Fruit fly (Drosophila melanogaster) whole organism, embryonic: ENCODE data around the gene scpr-C.

ENCODE experiments used
- Ada2b ChIP-seq: fragments of 200-800 bp; sonication (Bioruptor generic); IDR thresholded peaks from 2 replicates; pipeline ENCODE4 v1.3.6; 2022; ENCODE audit warnings: missing biosample characterization, missing genetic modification characterization
- Bgb ChIP-seq: fragments of 200-800 bp; sonication (Bioruptor generic); IDR thresholded peaks from 2 replicates; pipeline ENCODE4 v1.3.6; 2022; ENCODE audit warnings: missing biosample characterization, missing genetic modification characterization; ENCODE audit not compliant: partially characterized antibody
- CG10565 ChIP-seq: fragments of 200-800 bp; sonication (Bioruptor generic); optimal IDR thresholded peaks from 3 replicates; lab custom pipeline; 2016; ENCODE audit warnings: missing biosample characterization, mild to moderate bottlenecking, missing genetic modification characterization
- CG11398 ChIP-seq: fragments of 200-800 bp; sonication (Bioruptor generic); optimal IDR thresholded peaks from 2 replicates; lab custom pipeline; 2016; ENCODE audit warnings: missing biosample characterization, missing genetic modification characterization
- CG11504 ChIP-seq: fragments of 200-800 bp; sonication (Bioruptor generic); optimal IDR thresholded peaks from 3 replicates; lab custom pipeline; 2019; ENCODE audit warnings: missing biosample characterization, mild to moderate bottlenecking, missing genetic modification characterization, moderate library complexity
- CG11560 ChIP-seq: fragments of 200-800 bp; sonication (Bioruptor generic); IDR thresholded peaks from 3 replicates; pipeline ENCODE4 v1.3.6; 2022; ENCODE audit warnings: missing biosample characterization, missing genetic modification characterization
- CG12391 ChIP-seq: fragments of 200-800 bp; sonication (Bioruptor generic); optimal IDR thresholded peaks from 3 replicates; lab custom pipeline; 2018; ENCODE audit warnings: missing biosample characterization, mild to moderate bottlenecking, missing genetic modification characterization, moderate library complexity
- CG12769 ChIP-seq: fragments of 200-800 bp; sonication (Bioruptor generic); optimal IDR thresholded peaks from 2 replicates; lab custom pipeline; 2019; ENCODE audit warnings: missing biosample characterization, mild to moderate bottlenecking, missing genetic modification characterization, moderate library complexity
- CG13287 ChIP-seq: fragments of 200-800 bp; sonication (Bioruptor generic); IDR thresholded peaks from 2 replicates; pipeline ENCODE4 v1.3.6; 2022; ENCODE audit warnings: missing biosample characterization, missing genetic modification characterization; ENCODE audit not compliant: partially characterized antibody
- CG13894 ChIP-seq: fragments of 200-800 bp; sonication (Bioruptor generic); optimal IDR thresholded peaks from 3 replicates; lab custom pipeline; 2018; ENCODE audit warnings: missing biosample characterization, mild to moderate bottlenecking, missing genetic modification characterization, moderate library complexity
- CG14441 ChIP-seq: fragments of 200-800 bp; sonication (Bioruptor generic); IDR thresholded peaks from 2 replicates; pipeline ENCODE4 v1.3.6; 2022; ENCODE audit warnings: missing biosample characterization, missing genetic modification characterization
- CG15011 ChIP-seq: fragments of 200-800 bp; sonication (Bioruptor generic); optimal IDR thresholded peaks from 3 replicates; lab custom pipeline; 2018; ENCODE audit warnings: missing biosample characterization, mild to moderate bottlenecking, missing genetic modification characterization
- CG17612 ChIP-seq: fragments of 200-800 bp; sonication (Bioruptor generic); IDR thresholded peaks from 2 replicates; pipeline ENCODE4 v1.3.6; 2022; ENCODE audit warnings: missing biosample characterization, missing genetic modification characterization
- CG18599 ChIP-seq: fragments of 200-800 bp; sonication (Bioruptor generic); optimal IDR thresholded peaks from 3 replicates; lab custom pipeline; 2017; ENCODE audit warnings: missing biosample characterization, missing genetic modification characterization, mild to moderate bottlenecking, moderate library complexity, missing genetic modification reagents
- CG18619 ChIP-seq: fragments of 200-800 bp; sonication (Bioruptor generic); optimal IDR thresholded peaks from 3 replicates; lab custom pipeline; 2017; ENCODE audit warnings: missing biosample characterization, mild to moderate bottlenecking, missing genetic modification characterization
- CG33557 ChIP-seq: fragments of 200-800 bp; sonication (Bioruptor generic); optimal IDR thresholded peaks from 2 replicates; lab custom pipeline; 2019; ENCODE audit warnings: missing biosample characterization, mild to moderate bottlenecking, missing genetic modification characterization, moderate library complexity
- CG4424 ChIP-seq: fragments of 200-800 bp; sonication (Bioruptor generic); optimal IDR thresholded peaks from 3 replicates; lab custom pipeline; 2016; ENCODE audit warnings: missing biosample characterization, missing genetic modification characterization
- CG4617 ChIP-seq: fragments of 200-800 bp; sonication (Bioruptor generic); optimal IDR thresholded peaks from 3 replicates; lab custom pipeline; 2016; ENCODE audit warnings: missing biosample characterization, missing genetic modification characterization, borderline replicate concordance
- CG5245 ChIP-seq: fragments of 200-800 bp; sonication (Bioruptor generic); optimal IDR thresholded peaks from 3 replicates; lab custom pipeline; 2016; ENCODE audit warnings: missing biosample characterization, missing genetic modification characterization
- CG6854 ChIP-seq: fragments of 200-800 bp; sonication (Bioruptor generic); optimal IDR thresholded peaks from 3 replicates; lab custom pipeline; 2017; ENCODE audit warnings: missing biosample characterization, mild to moderate bottlenecking, missing genetic modification characterization
- CG7556 ChIP-seq: fragments of 200-800 bp; sonication (Bioruptor generic); optimal IDR thresholded peaks from 2 replicates; lab custom pipeline; 2017; ENCODE audit warnings: missing biosample characterization, mild to moderate bottlenecking, missing genetic modification characterization
- CG8281 ChIP-seq: fragments of 200-800 bp; sonication (Bioruptor generic); optimal IDR thresholded peaks from 2 replicates; lab custom pipeline; 2018; ENCODE audit warnings: missing biosample characterization, mild to moderate bottlenecking, missing genetic modification characterization, moderate library complexity
- CG8290 ChIP-seq, 3 experiments: fragments of 200-800 bp; sonication (Bioruptor generic); optimal IDR thresholded peaks; 2 replicates each; lab custom pipeline; 2016 to 2019; ENCODE audit warnings: missing biosample characterization in 3 of 3, missing genetic modification characterization in 3 of 3, mild to moderate bottlenecking in 2 of 3, moderate library complexity in 1 of 3
- CG8359 ChIP-seq: fragments of 200-800 bp; sonication (Bioruptor generic); optimal IDR thresholded peaks from 2 replicates; lab custom pipeline; 2017; ENCODE audit warnings: missing biosample characterization, mild to moderate bottlenecking, missing genetic modification characterization, borderline replicate concordance
- CTCF ChIP-seq: fragments of 200-800 bp; sonication (Bioruptor generic); optimal IDR thresholded peaks from 2 replicates; lab custom pipeline; 2017; ENCODE audit warnings: missing biosample characterization, mild to moderate bottlenecking, missing genetic modification characterization, moderate library complexity
- D19A ChIP-seq: fragments of 200-800 bp; optimal IDR thresholded peaks from 3 replicates; lab custom pipeline; 2019; ENCODE audit warnings: missing biosample characterization, mild to moderate bottlenecking, missing genetic modification characterization, moderate library complexity
- Deaf1 ChIP-seq: fragments of 200-800 bp; optimal IDR thresholded peaks from 3 replicates; lab custom pipeline; 2019; ENCODE audit warnings: missing biosample characterization, mild to moderate bottlenecking, missing genetic modification characterization, moderate library complexity
- Hr51 ChIP-seq, 2 experiments: fragments of 200-800 bp; sonication (Bioruptor generic); optimal IDR thresholded peaks; 2 replicates in 1 of 2; 3 replicates in 1 of 2; lab custom pipeline; 2016 to 2018; ENCODE audit warnings: missing biosample characterization in 2 of 2, missing genetic modification characterization in 2 of 2, mild to moderate bottlenecking in 1 of 2, moderate library complexity in 1 of 2
- Lhr ChIP-seq: fragments of 200-800 bp; sonication (Bioruptor generic); optimal IDR thresholded peaks from 3 replicates; lab custom pipeline; 2017; ENCODE audit warnings: mild to moderate bottlenecking, missing biosample characterization, missing genetic modification reagents, missing genetic modification characterization
- Pdp1 ChIP-seq, 2 experiments: fragments of 200-800 bp; sonication (Bioruptor generic); optimal IDR thresholded peaks; 3 replicates each; lab custom pipeline; 2016; ENCODE audit warnings: missing biosample characterization in 2 of 2, missing genetic modification characterization in 2 of 2, mild to moderate bottlenecking in 1 of 2, moderate library complexity in 1 of 2
- Stat92E ChIP-seq, 3 experiments: fragments of >200 bp in 2 of 3; fragments of 200-800 bp in 1 of 3; sonication (Bioruptor generic) in 1 of 3; optimal IDR thresholded peaks; 2 replicates each; lab custom pipeline; 2017 to 2019; ENCODE audit warnings: missing biosample characterization in 3 of 3, missing genetic modification characterization in 3 of 3, mild to moderate bottlenecking in 1 of 3, moderate library complexity in 1 of 3
- bbx ChIP-seq: fragments of 200-800 bp; sonication (Bioruptor generic); IDR thresholded peaks from 2 replicates; pipeline ENCODE4 v1.3.6; 2022; ENCODE audit warnings: missing biosample characterization, missing genetic modification characterization; ENCODE audit not compliant: partially characterized antibody
- cad ChIP-seq: fragments of >200 bp; optimal IDR thresholded peaks from 2 replicates; lab custom pipeline; 2017; ENCODE audit warnings: missing biosample characterization, missing genetic modification characterization
- crp ChIP-seq, 2 experiments: fragments of 200-800 bp; sonication (Bioruptor generic); optimal IDR thresholded peaks; 2 replicates in 1 of 2; 3 replicates in 1 of 2; lab custom pipeline; 2017; ENCODE audit warnings: missing biosample characterization in 2 of 2, missing genetic modification characterization in 2 of 2, mild to moderate bottlenecking in 1 of 2, moderate library complexity in 1 of 2
- exex ChIP-seq: fragments of 200-800 bp; sonication (Bioruptor generic); optimal IDR thresholded peaks from 4 replicates; lab custom pipeline; 2018; ENCODE audit warnings: missing biosample characterization, mild to moderate bottlenecking, missing genetic modification characterization, moderate library complexity
- gce ChIP-seq: fragments of 200-800 bp; sonication (Bioruptor generic); IDR thresholded peaks from 3 replicates; pipeline ENCODE4 v1.3.6; 2022; ENCODE audit warnings: missing biosample characterization, missing genetic modification characterization
- gfzf ChIP-seq: fragments of 200-800 bp; sonication (Bioruptor generic); optimal IDR thresholded peaks from 2 replicates; lab custom pipeline; 2016; ENCODE audit warnings: missing biosample characterization, mild to moderate bottlenecking, missing genetic modification characterization, moderate library complexity
- grn ChIP-seq: fragments of 200-800 bp; sonication (Bioruptor generic); optimal IDR thresholded peaks from 3 replicates; lab custom pipeline; 2017; ENCODE audit warnings: missing biosample characterization, missing genetic modification characterization
- ham ChIP-seq: fragments of 200-800 bp; sonication (Bioruptor generic); IDR thresholded peaks from 2 replicates; pipeline ENCODE4 v1.3.6; 2022; ENCODE audit warnings: missing biosample characterization, missing genetic modification characterization
- lilli ChIP-seq: fragments of 200-800 bp; sonication (Bioruptor generic); optimal IDR thresholded peaks from 3 replicates; lab custom pipeline; 2016; ENCODE audit warnings: missing biosample characterization, missing genetic modification characterization
- pzg ChIP-seq: fragments of 200-800 bp; sonication (Bioruptor generic); optimal IDR thresholded peaks from 3 replicates; lab custom pipeline; 2018; ENCODE audit warnings: missing biosample characterization, mild to moderate bottlenecking, missing genetic modification characterization, moderate library complexity
- sens-2 ChIP-seq: fragments of 200-800 bp; sonication (Bioruptor generic); IDR thresholded peaks from 2 replicates; pipeline ENCODE4 v1.3.6; 2022; ENCODE audit warnings: missing biosample characterization, missing genetic modification characterization
- shn ChIP-seq: fragments of 200-800 bp; sonication (Bioruptor generic); optimal IDR thresholded peaks from 3 replicates; lab custom pipeline; 2016; ENCODE audit warnings: missing biosample characterization, missing genetic modification characterization
- slou ChIP-seq: fragments of 200-800 bp; sonication (Bioruptor generic); optimal IDR thresholded peaks from 3 replicates; lab custom pipeline; 2016; ENCODE audit warnings: missing biosample characterization, missing genetic modification characterization
- sna ChIP-seq: fragments of 200-800 bp; sonication (Bioruptor generic); IDR thresholded peaks from 2 replicates; pipeline ENCODE4 v1.3.6; 2022; ENCODE audit warnings: missing biosample characterization, missing genetic modification characterization; ENCODE audit not compliant: partially characterized antibody
- usp ChIP-seq: fragments of >200 bp; optimal IDR thresholded peaks from 2 replicates; lab custom pipeline; 2017; ENCODE audit warnings: missing biosample characterization, missing genetic modification characterization
- zen ChIP-seq: fragments of 200-800 bp; sonication (Bioruptor generic); optimal IDR thresholded peaks from 3 replicates; lab custom pipeline; 2018; ENCODE audit warnings: missing biosample characterization, mild to moderate bottlenecking, missing genetic modification characterization, moderate library complexity
- zf30C ChIP-seq: fragments of 200-800 bp; sonication (Bioruptor generic); optimal IDR thresholded peaks from 3 replicates; lab custom pipeline; 2018; ENCODE audit warnings: missing biosample characterization, mild to moderate bottlenecking, missing genetic modification characterization
- zfh1 ChIP-seq: fragments of 200-800 bp; sonication (Bioruptor generic); IDR thresholded peaks from 3 replicates; pipeline ENCODE4 v1.3.6; 2022; ENCODE audit warnings: missing biosample characterization, missing genetic modification characterization
- zfh2 ChIP-seq: fragments of 200-800 bp; sonication (Bioruptor generic); optimal IDR thresholded peaks from 2 replicates; lab custom pipeline; 2016; ENCODE audit warnings: missing biosample characterization, missing genetic modification characterization

Gene scpr-C

DNA sequence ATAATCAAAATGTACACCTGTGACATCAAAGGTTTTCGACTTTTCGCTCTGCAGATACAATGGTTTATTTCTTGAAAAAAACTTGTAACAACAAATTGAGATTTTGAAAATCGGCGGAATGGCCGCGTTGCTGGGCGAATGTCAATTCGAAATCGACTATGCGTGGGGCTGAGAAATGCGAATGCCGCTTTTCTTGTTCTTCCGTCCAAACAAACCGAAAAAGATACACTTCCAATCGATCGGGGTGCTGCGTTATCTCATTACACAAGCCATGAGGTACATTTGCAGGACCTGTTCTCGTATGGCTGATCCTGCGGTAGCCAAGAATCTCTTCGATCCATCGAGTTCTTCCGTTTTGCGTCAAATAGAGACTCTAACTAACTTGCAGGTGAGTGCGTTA lies 12.3 kb downstream of the scpr-C start, which contains the start of gene CG31388 (continued):
- TF ChIP-seq bbx (peak; percentile 19; the same call in 1 of the 2 replicates), CG6854 (GFP tag; lab: Kevin White, UChicago) (no peak), exex (tag; lab: Kevin White, UChicago) (no peak), Lhr (GFP tag; lab: Kevin White, UChicago) (no peak), CG10565 (GFP tag; lab: Kevin White, UChicago) (no peak), CG17612 (GFP tag; lab: Robert Waterston, UW) (no peak), CG11398 (no peak), CG7556 (GFP tag; lab: Kevin White, UChicago) (no peak), CG13287 (peak; percentile 28; the same call in 1 of the 2 replicates), CG33557 (no peak), gce (GFP tag; lab: Robert Waterston, UW) (no peak), usp (GFP tag; lab: Kevin White, UChicago) (no peak), Deaf1 (tag; lab: Kevin White, UChicago) (no peak), CG4617 (GFP tag; lab: Kevin White, UChicago) (no peak), CG12769 (tag; lab: Kevin White, UChicago) (no peak), CG5245 (GFP tag; lab: Kevin White, UChicago) (no peak), grn (GFP tag; lab: Kevin White, UChicago) (no peak), zfh2 (GFP tag; lab: Kevin White, UChicago) (no peak), CG12391 (tag; lab: Kevin White, UChicago) (no peak), Stat92E (GFP tag; optimal IDR thresholded peaks at IDR 0.05; lab: Kevin White, UChicago) (no peak), CG14441 (GFP tag; lab: Robert Waterston, UW) (no peak), Pdp1 (GFP tag; optimal IDR thresholded peaks at IDR 0.05; lab: Kevin White, UChicago) (peak in 1 of 2 experiments; percentile 9), D19A (tag; lab: Kevin White, UChicago) (peak; percentile 98), zf30C (GFP tag; lab: Kevin White, UChicago) (no peak), CG13894 (no peak), CG15011 (GFP tag; lab: Kevin White, UChicago) (no peak), zen (tag; lab: Kevin White, UChicago) (no peak), Hr51 (GFP tag; optimal IDR thresholded peaks at IDR 0.05; lab: Kevin White, UChicago) (no peak), sens-2 (no peak), crp (GFP tag; optimal IDR thresholded peaks at IDR 0.05; lab: Kevin White, UChicago) (peak in 1 of 2 experiments; percentile 49), CG18599 (GFP tag; lab: Kevin White, UChicago) (no peak), CG18619 (GFP tag; lab: Kevin White, UChicago) (no peak), CTCF (GFP tag; lab: Kevin White, UChicago) (no peak), zfh1 (GFP tag; lab: Robert Waterston, UW) (no peak), pzg (GFP tag; lab: Kevin White, UChicago) (peak; percentile 71), slou (GFP tag; lab: Kevin White, UChicago) (no peak), CG11560 (tag; lab: Robert Waterston, UW) (no peak), ham (no peak), cad (GFP tag; lab: Kevin White, UChicago) (no peak), gfzf (peak; percentile 16), Ada2b (GFP tag; lab: Robert Waterston, UW) (no peak), shn (no peak), sna (GFP tag; lab: Robert Waterston, UW) (no peak), Bgb (no peak), CG11504 (no peak), lilli (GFP tag; lab: Kevin White, UChicago) (no peak), CG8359 (GFP tag; lab: Kevin White, UChicago) (no peak), CG4424 (GFP tag; lab: Kevin White, UChicago) (no peak), CG8290 (GFP tag; optimal IDR thresholded peaks at IDR 0.05; lab: Kevin White, UChicago) (no peak), CG8290 (tag; optimal IDR thresholded peaks at IDR 0.05; lab: Kevin White, UChicago) (no peak), CG8281 (tag; lab: Kevin White, UChicago) (no peak)
